Fruit fly (Drosophila melanogaster) whole organism, embryonic: Measurements from ENCODE around the gene sinu.

ENCODE experiments used
- Aef1 ChIP-seq: fragments of 200-800 bp; sonication (Bioruptor generic); IDR thresholded peaks from 3 replicates; pipeline ENCODE4 v1.3.6; 2022; ENCODE audit warnings: missing biosample characterization, missing genetic modification characterization
- Atf-2 ChIP-seq: fragments of 200-800 bp; sonication (Bioruptor generic); optimal IDR thresholded peaks from 2 replicates; lab custom pipeline; 2016; ENCODE audit warnings: missing biosample characterization, missing genetic modification characterization
- Atf6 ChIP-seq: fragments of 200-800 bp; sonication (Bioruptor generic); IDR thresholded peaks from 2 replicates; pipeline ENCODE4 v1.3.6; 2022; ENCODE audit warnings: missing biosample characterization, missing genetic modification characterization
- Bgb ChIP-seq: fragments of 200-800 bp; sonication (Bioruptor generic); IDR thresholded peaks from 2 replicates; pipeline ENCODE4 v1.3.6; 2022; ENCODE audit warnings: missing biosample characterization, missing genetic modification characterization; ENCODE audit not compliant: partially characterized antibody
- CG10321 ChIP-seq: fragments of 200-800 bp; sonication (Bioruptor generic); IDR thresholded peaks from 2 replicates; pipeline ENCODE4 v1.3.6; 2022; ENCODE audit warnings: missing biosample characterization, missing genetic modification characterization
- CG10366 ChIP-seq: fragments of 200-800 bp; sonication (Bioruptor generic); IDR thresholded peaks from 2 replicates; pipeline ENCODE4 v1.3.6; 2022; ENCODE audit warnings: missing biosample characterization, missing genetic modification characterization
- CG11093 ChIP-seq: fragments of 200-800 bp; sonication (Bioruptor generic); IDR thresholded peaks from 3 replicates; pipeline ENCODE4 v1.3.6; 2022; ENCODE audit warnings: missing biosample characterization, missing genetic modification characterization
- CG11247 ChIP-seq: fragments of 200-800 bp; sonication (Bioruptor generic); IDR thresholded peaks from 2 replicates; pipeline ENCODE4 v1.3.6; 2022; ENCODE audit warnings: missing biosample characterization, missing genetic modification characterization
- CG11456 ChIP-seq: fragments of 200-800 bp; sonication (Bioruptor generic); IDR thresholded peaks from 3 replicates; pipeline ENCODE4 v1.3.6; 2022; ENCODE audit warnings: missing biosample characterization, missing genetic modification characterization
- CG13287 ChIP-seq: fragments of 200-800 bp; sonication (Bioruptor generic); IDR thresholded peaks from 2 replicates; pipeline ENCODE4 v1.3.6; 2022; ENCODE audit warnings: missing biosample characterization, missing genetic modification characterization; ENCODE audit not compliant: partially characterized antibody
- CG1647 ChIP-seq: fragments of 200-800 bp; sonication (Bioruptor generic); optimal IDR thresholded peaks from 3 replicates; lab custom pipeline; 2016; ENCODE audit warnings: missing biosample characterization, missing genetic modification characterization
- CG2199 ChIP-seq: fragments of 200-800 bp; sonication (Bioruptor generic); IDR thresholded peaks from 3 replicates; pipeline ENCODE4 v1.3.6; 2022; ENCODE audit warnings: missing biosample characterization, missing genetic modification characterization
- CG30020 ChIP-seq: fragments of 200-800 bp; optimal IDR thresholded peaks from 2 replicates; lab custom pipeline; 2019; ENCODE audit warnings: missing biosample characterization, mild to moderate bottlenecking, missing genetic modification characterization, moderate library complexity
- CG34376 ChIP-seq: fragments of 200-800 bp; sonication (Bioruptor generic); optimal IDR thresholded peaks from 2 replicates; lab custom pipeline; 2018; ENCODE audit warnings: missing biosample characterization, mild to moderate bottlenecking, missing genetic modification characterization
- CG6689 ChIP-seq: fragments of 200-800 bp; sonication (Bioruptor generic); IDR thresholded peaks from 2 replicates; pipeline ENCODE4 v1.3.6; 2022; ENCODE audit warnings: missing biosample characterization, missing genetic modification characterization
- CG7357 ChIP-seq: fragments of 200-800 bp; sonication (Bioruptor generic); IDR thresholded peaks from 3 replicates; pipeline ENCODE4 v1.3.6; 2022; ENCODE audit warnings: missing biosample characterization, missing genetic modification characterization
- CG7839 ChIP-seq: fragments of 200-800 bp; sonication (Bioruptor generic); optimal IDR thresholded peaks from 3 replicates; lab custom pipeline; 2018; ENCODE audit warnings: missing biosample characterization, mild to moderate bottlenecking, missing genetic modification characterization, moderate library complexity
- CG8359 ChIP-seq: fragments of 200-800 bp; sonication (Bioruptor generic); optimal IDR thresholded peaks from 2 replicates; lab custom pipeline; 2017; ENCODE audit warnings: missing biosample characterization, mild to moderate bottlenecking, missing genetic modification characterization, borderline replicate concordance
- CkIIα-i1 ChIP-seq: fragments of 200-800 bp; sonication (Bioruptor generic); IDR thresholded peaks from 2 replicates; pipeline ENCODE4 v1.3.6; 2022; ENCODE audit warnings: missing biosample characterization, missing genetic modification characterization
- E2f2 ChIP-seq: fragments of 200-800 bp; sonication (Bioruptor generic); IDR thresholded peaks from 2 replicates; pipeline ENCODE4 v1.3.6; 2022; ENCODE audit warnings: missing biosample characterization, missing genetic modification characterization
- Fer1 ChIP-seq: fragments of 200-800 bp; sonication (Bioruptor generic); optimal IDR thresholded peaks from 2 replicates; lab custom pipeline; 2017; ENCODE audit warnings: missing biosample characterization, mild to moderate bottlenecking, missing genetic modification characterization
- Fer3 ChIP-seq: fragments of 200-800 bp; sonication (Bioruptor generic); optimal IDR thresholded peaks from 2 replicates; lab custom pipeline; 2018; ENCODE audit warnings: missing biosample characterization, mild to moderate bottlenecking, missing genetic modification characterization, moderate library complexity
- HLH3B ChIP-seq: fragments of 200-800 bp; sonication (Bioruptor generic); IDR thresholded peaks from 2 replicates; pipeline ENCODE4 v1.3.6; 2022; ENCODE audit warnings: missing biosample characterization, missing genetic modification characterization
- HLH4C ChIP-seq: fragments of 200-800 bp; sonication (Bioruptor generic); IDR thresholded peaks from 3 replicates; pipeline ENCODE4 v1.3.6; 2022; ENCODE audit warnings: missing biosample characterization, missing genetic modification characterization; ENCODE audit not compliant: partially characterized antibody
- HmgZ ChIP-seq: fragments of 200-800 bp; sonication (Bioruptor generic); optimal IDR thresholded peaks from 2 replicates; lab custom pipeline; 2018; ENCODE audit warnings: missing biosample characterization, mild to moderate bottlenecking, missing genetic modification characterization
- Meics ChIP-seq: fragments of 200-800 bp; sonication (Bioruptor generic); optimal IDR thresholded peaks from 2 replicates; lab custom pipeline; 2017; ENCODE audit warnings: missing biosample characterization, mild to moderate bottlenecking, missing genetic modification characterization
- NC2α ChIP-seq: fragments of 200-800 bp; sonication (Bioruptor generic); optimal IDR thresholded peaks from 2 replicates; lab custom pipeline; 2016; ENCODE audit warnings: missing biosample characterization, missing genetic modification characterization
- NfI ChIP-seq: fragments of 200-800 bp; sonication (Bioruptor generic); optimal IDR thresholded peaks from 3 replicates; lab custom pipeline; 2018; ENCODE audit warnings: missing biosample characterization, mild to moderate bottlenecking, missing genetic modification characterization, moderate library complexity
- ab ChIP-seq: fragments of 200-800 bp; sonication (Bioruptor generic); optimal IDR thresholded peaks from 2 replicates; lab custom pipeline; 2016; ENCODE audit warnings: missing biosample characterization, missing genetic modification characterization
- al ChIP-seq: fragments of 200-800 bp; sonication (Bioruptor generic); IDR thresholded peaks from 2 replicates; pipeline ENCODE4 v1.3.6; 2022; ENCODE audit warnings: missing biosample characterization, missing genetic modification characterization
- ato ChIP-seq: fragments of 200-800 bp; sonication (Bioruptor generic); IDR thresholded peaks from 2 replicates; pipeline ENCODE4 v1.3.6; 2022; ENCODE audit warnings: missing biosample characterization, missing genetic modification characterization; ENCODE audit not compliant: partially characterized antibody
- bab2 ChIP-seq: fragments of 200-800 bp; sonication (Bioruptor generic); optimal IDR thresholded peaks from 2 replicates; lab custom pipeline; 2016; ENCODE audit warnings: missing biosample characterization, missing genetic modification characterization
- bowl ChIP-seq: fragments of 200-800 bp; sonication (Bioruptor generic); IDR thresholded peaks from 2 replicates; pipeline ENCODE4 v1.3.6; 2022; ENCODE audit warnings: missing biosample characterization, missing genetic modification characterization
- bsh ChIP-seq, 2 experiments: fragments of 200-800 bp; sonication (Bioruptor generic); optimal IDR thresholded peaks; 2 replicates each; lab custom pipeline; 2017 to 2018; ENCODE audit warnings: mild to moderate bottlenecking in 2 of 2, missing biosample characterization in 2 of 2, missing genetic modification characterization in 2 of 2, moderate library complexity in 1 of 2
- caup ChIP-seq: fragments of 200-800 bp; sonication (Bioruptor generic); optimal IDR thresholded peaks from 3 replicates; lab custom pipeline; 2017; ENCODE audit warnings: missing biosample characterization, mild to moderate bottlenecking, missing genetic modification characterization, moderate library complexity; ENCODE audit not compliant: severe bottlenecking
- dan ChIP-seq: fragments of 200-800 bp; sonication (Bioruptor generic); IDR thresholded peaks from 2 replicates; pipeline ENCODE4 v1.3.6; 2022; ENCODE audit warnings: missing biosample characterization, missing genetic modification characterization
- dmrt11E ChIP-seq: fragments of 200-800 bp; sonication (Bioruptor generic); optimal IDR thresholded peaks from 3 replicates; lab custom pipeline; 2018; ENCODE audit warnings: missing biosample characterization, mild to moderate bottlenecking, missing genetic modification characterization, moderate library complexity
- emc ChIP-seq: fragments of 200-800 bp; sonication (Bioruptor generic); optimal IDR thresholded peaks from 2 replicates; lab custom pipeline; 2016; ENCODE audit warnings: missing biosample characterization, missing genetic modification characterization
- eyg ChIP-seq: fragments of 200-800 bp; sonication (Bioruptor generic); optimal IDR thresholded peaks from 3 replicates; lab custom pipeline; 2016; ENCODE audit warnings: missing biosample characterization, missing genetic modification characterization
- hth ChIP-seq: fragments of >200 bp; optimal IDR thresholded peaks from 2 replicates; lab custom pipeline; 2017; ENCODE audit warnings: inconsistent platforms
- mld ChIP-seq: fragments of 200-800 bp; sonication (Bioruptor generic); IDR thresholded peaks from 3 replicates; pipeline ENCODE4 v1.3.6; 2022; ENCODE audit warnings: missing biosample characterization, missing genetic modification characterization; ENCODE audit not compliant: partially characterized antibody
- pnt ChIP-seq: fragments of 200-800 bp; sonication (Bioruptor generic); optimal IDR thresholded peaks from 3 replicates; lab custom pipeline; 2016; ENCODE audit warnings: missing biosample characterization, missing genetic modification characterization
- pros ChIP-seq: fragments of 200-800 bp; sonication (Bioruptor generic); optimal IDR thresholded peaks from 3 replicates; lab custom pipeline; 2019; ENCODE audit warnings: missing biosample characterization, mild to moderate bottlenecking, missing genetic modification characterization, moderate library complexity
- psq ChIP-seq: fragments of 200-800 bp; sonication (Bioruptor generic); optimal IDR thresholded peaks from 2 replicates; lab custom pipeline; 2017; ENCODE audit warnings: missing biosample characterization, missing genetic modification characterization
- sd ChIP-seq: fragments of 200-800 bp; sonication (Bioruptor generic); optimal IDR thresholded peaks from 3 replicates; lab custom pipeline; 2018; ENCODE audit warnings: missing biosample characterization, mild to moderate bottlenecking, missing genetic modification characterization, moderate library complexity
- sens-2 ChIP-seq: fragments of 200-800 bp; sonication (Bioruptor generic); IDR thresholded peaks from 2 replicates; pipeline ENCODE4 v1.3.6; 2022; ENCODE audit warnings: missing biosample characterization, missing genetic modification characterization
- sr ChIP-seq: fragments of 200-800 bp; sonication (Bioruptor generic); IDR thresholded peaks from 3 replicates; pipeline ENCODE4 v1.3.6; 2022; ENCODE audit warnings: missing biosample characterization, missing genetic modification characterization
- tx ChIP-seq: fragments of 200-800 bp; sonication (Bioruptor generic); optimal IDR thresholded peaks from 2 replicates; lab custom pipeline; 2016; ENCODE audit warnings: missing biosample characterization, missing genetic modification characterization

sinu gene

DNA sequence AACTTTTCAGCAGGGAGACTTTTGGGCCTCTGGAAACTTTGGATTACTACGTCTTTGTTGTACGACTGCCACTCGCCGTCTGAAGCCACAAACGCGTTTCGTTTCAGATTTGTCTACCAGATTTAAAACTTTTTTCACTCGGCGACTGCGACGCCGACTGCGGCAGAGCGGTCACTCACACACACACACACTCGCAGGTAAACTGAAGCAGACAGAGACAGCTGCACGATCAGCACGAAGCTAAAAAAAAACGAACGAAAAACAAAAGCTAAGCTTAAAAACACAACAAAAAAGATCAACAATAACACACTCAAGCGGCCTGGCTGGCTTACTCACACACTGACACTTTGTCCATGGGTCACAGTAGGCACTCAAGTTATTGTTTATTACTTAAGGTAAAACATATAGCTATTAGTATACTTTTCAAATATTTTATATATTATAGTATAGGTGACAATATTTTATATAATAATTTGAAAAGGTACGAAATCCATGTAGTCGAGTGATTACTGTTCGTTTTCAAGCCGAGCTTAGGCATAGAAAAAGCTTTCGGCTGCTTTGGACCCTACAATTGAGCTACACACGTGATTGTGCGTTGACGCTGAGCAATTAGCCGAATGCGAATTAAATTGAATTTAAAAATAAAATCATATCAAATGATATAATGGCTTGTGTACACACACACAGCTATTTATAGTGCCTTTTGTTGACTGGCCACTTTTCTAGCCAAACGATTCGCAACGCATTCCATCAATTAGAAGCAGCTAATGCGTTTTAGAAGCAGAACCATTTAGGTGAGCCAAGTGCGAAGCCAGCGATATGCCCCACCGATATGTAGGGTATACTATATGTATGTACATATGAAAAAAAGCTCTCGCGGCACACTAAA lies 16.1 kb upstream of the sinu start, which contains the start of gene Msr-110 (continued):
- peak; percentile 50; the same call in 1 of the 2 replicates for TF ChIP-seq sens-2 (GFP tag; lab: Robert Waterston, UW)
- no peak for TF ChIP-seq CG13287
- peak; percentile 59 for TF ChIP-seq Atf-2 (GFP tag; lab: Kevin White, UChicago)
- peak; percentile 59 for TF ChIP-seq psq (GFP tag; lab: Kevin White, UChicago)
- TF ChIP-seq CkIIα-i1 = peak; percentile 64
- peak; percentile 90 for TF ChIP-seq CG10366 (GFP tag; lab: Robert Waterston, UW)
- TF ChIP-seq CG8359 (GFP tag; lab: Kevin White, UChicago) = peak; percentile 39
- 0 out of 2 replicates have a peak, but pooled peaks have one; percentile 30 for TF ChIP-seq Bgb (GFP tag; lab: Robert Waterston, UW)
- no peak for TF ChIP-seq hth (lab: Kevin White, UChicago)
- TF ChIP-seq HLH4C (GFP tag; lab: Robert Waterston, UW) = no peak
- peak; percentile 68 for TF ChIP-seq emc (GFP tag; lab: Kevin White, UChicago)
- peak; percentile 93 for TF ChIP-seq CG7839 (tag; lab: Kevin White, UChicago)
- TF ChIP-seq pnt = peak; percentile 55
- no peak for TF ChIP-seq dmrt11E (tag; lab: Kevin White, UChicago)
- peak; percentile 69 for TF ChIP-seq eyg (GFP tag; lab: Kevin White, UChicago)
- 0 out of 2 replicates have a peak, but pooled peaks have one; percentile 63 for TF ChIP-seq CG10321 (GFP tag; lab: Robert Waterston, UW)
- no peak for TF ChIP-seq pros (GFP tag; lab: Kevin White, UChicago)
- TF ChIP-seq CG11093 (GFP tag; lab: Robert Waterston, UW) = peak; percentile 91
- TF ChIP-seq bsh (GFP tag; optimal IDR thresholded peaks at IDR 0.05; lab: Kevin White, UChicago) = peak; percentile 87 to 96
- TF ChIP-seq CG1647 (GFP tag; lab: Kevin White, UChicago) = peak; percentile 40
- TF ChIP-seq caup (GFP tag; lab: Kevin White, UChicago) = peak; percentile 85
- TF ChIP-seq CG11456 (GFP tag; lab: Robert Waterston, UW) = peak; percentile 83
- TF ChIP-seq HmgZ = peak; percentile 82
- peak; percentile 91 for TF ChIP-seq Atf6
- TF ChIP-seq tx = peak; percentile 67
- TF ChIP-seq mld (GFP tag; lab: Robert Waterston, UW) = no peak
- peak; percentile 83 for TF ChIP-seq NfI (GFP tag; lab: Kevin White, UChicago)
- peak; percentile 90 for TF ChIP-seq Fer1 (GFP tag; lab: Kevin White, UChicago)
- TF ChIP-seq ab (GFP tag; lab: Kevin White, UChicago) = peak; percentile 53
- TF ChIP-seq CG6689 (GFP tag; lab: Robert Waterston, UW) = peak; percentile 89
- peak; percentile 72 for TF ChIP-seq bowl (GFP tag; lab: Robert Waterston, UW)
- TF ChIP-seq Meics (GFP tag; lab: Kevin White, UChicago) = peak; percentile 92
- no peak; the same call in 2 of the 3 replicates for TF ChIP-seq CG2199 (GFP tag; lab: Robert Waterston, UW)
- peak; percentile 85; the same call in 2 of the 3 replicates for TF ChIP-seq CG7357 (GFP tag; lab: Robert Waterston, UW)
- TF ChIP-seq E2f2 = peak; percentile 71
- TF ChIP-seq CG30020 = peak; percentile 43
- TF ChIP-seq Aef1 (GFP tag; lab: Robert Waterston, UW) = peak; percentile 86
- TF ChIP-seq HLH3B (GFP tag; lab: Robert Waterston, UW) = peak; percentile 88
- peak; percentile 82 for TF ChIP-seq al
- peak; percentile 84 for TF ChIP-seq bab2 (GFP tag; lab: Kevin White, UChicago)
- TF ChIP-seq sr (GFP tag; lab: Robert Waterston, UW) = peak; percentile 24; the same call in 1 of the 3 replicates
- TF ChIP-seq ato (GFP tag; lab: Robert Waterston, UW) = no peak
- TF ChIP-seq CG11247 (GFP tag; lab: Robert Waterston, UW) = peak; percentile 88
- peak; percentile 35; the same call in 1 of the 2 replicates for TF ChIP-seq dan
- peak; percentile 12 for TF ChIP-seq NC2α (GFP tag; lab: Kevin White, UChicago)
- peak; percentile 82 for TF ChIP-seq sd (tag; lab: Kevin White, UChicago)
- peak; percentile 94 for TF ChIP-seq Fer3 (tag; lab: Kevin White, UChicago)
- peak; percentile 84 for TF ChIP-seq CG34376 (GFP tag; lab: Kevin White, UChicago)
